Worm (Caenorhabditis elegans): Measurements from ENCODE around the gene Y67H2A.7.
A peak's percentile ranks its signal among the peaks of the same experiment; 100 is the strongest.

The Y67H2A.7 gene

DNA sequence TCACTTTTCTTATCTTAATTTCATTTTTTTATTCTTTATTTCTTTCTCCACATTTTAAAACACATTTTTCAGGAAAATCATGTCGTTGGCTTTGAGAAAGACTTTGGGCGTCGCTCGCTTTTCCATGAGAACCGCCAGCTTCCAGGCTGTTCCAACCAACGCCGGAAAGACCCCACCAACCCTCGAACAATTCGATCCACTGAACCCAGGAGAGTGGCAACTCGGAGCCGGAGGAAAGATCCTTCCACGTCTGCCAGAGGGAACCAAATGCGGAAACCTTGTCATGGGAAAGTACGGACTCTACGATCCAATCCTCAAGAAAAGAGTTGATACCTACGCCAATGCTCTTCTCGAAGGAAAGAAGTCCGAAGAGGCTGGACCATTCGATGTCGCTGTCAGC, 3.4 kb upstream of the Y67H2A.7 start, which contains the start of gene kdp-1:
kdp-1 (plus strand) TSS at position 80 of the 400 bp plus-strand sequence.
- peak; percentile 51 for TF ChIP-seq zim-3 (tag; optimal IDR thresholded peaks at IDR 0.05)
- no peak for TF ChIP-seq nhr-120 (GFP tag; IDR thresholded peaks at IDR 0.05)
- TF ChIP-seq mcd-1 (GFP tag; IDR thresholded peaks at IDR 0.05): peak; percentile 62
- peak in 1 of 2 experiments; percentile 42 for TF ChIP-seq rec-8 (tag; optimal IDR thresholded peaks at IDR 0.05)
- TF ChIP-seq akir-1 (GFP tag; optimal IDR thresholded peaks at IDR 0.05): no peak
- 0 out of 2 replicates have a peak, but pooled peaks have one; percentile 26 for TF ChIP-seq Y53G8AR.9 (GFP tag; conservative IDR thresholded peaks at IDR 0.05)
- TF ChIP-seq madf-3 (GFP tag; IDR thresholded peaks at IDR 0.05): 0 out of 2 replicates have a peak, but pooled peaks have one; percentile 72
- 0 out of 2 replicates have a peak, but pooled peaks have one; percentile 16 for TF ChIP-seq aptf-3 (GFP tag; IDR thresholded peaks at IDR 0.05)
- TF ChIP-seq F57A8.1 (GFP tag; optimal IDR thresholded peaks at IDR 0.05): no peak
- TF ChIP-seq repo-1 (tag; optimal IDR thresholded peaks at IDR 0.05): peak; percentile 62
- no peak for TF ChIP-seq snpc-4 (GFP tag; optimal IDR thresholded peaks at IDR 0.05)
- TF ChIP-seq snpc-4 (tag; optimal IDR thresholded peaks at IDR 0.05): peak in 1 of 4 experiments; percentile 45
- TF ChIP-seq nfya-2 (GFP tag; IDR thresholded peaks at IDR 0.05): 0 out of 2 replicates have a peak, but pooled peaks have one; percentile 60
- 0 out of 2 replicates have a peak, but pooled peaks have one; percentile 38 for TF ChIP-seq attf-6 (GFP tag; IDR thresholded peaks at IDR 0.05)
- peak; percentile 66; the same call in 1 of the 2 replicates for TF ChIP-seq zfh-2 (GFP tag; conservative IDR thresholded peaks at IDR 0.05)
- peak; percentile 2 for TF ChIP-seq F52B5.7 (tag; optimal IDR thresholded peaks at IDR 0.05)
- peak; percentile 34 for TF ChIP-seq F49E8.2 (tag; optimal IDR thresholded peaks at IDR 0.05; ENCODE audit: insufficient read depth)
- TF ChIP-seq madf-6 (GFP tag; IDR thresholded peaks at IDR 0.05): peak; percentile 47
- peak; percentile 35 for TF ChIP-seq fkh-3 (tag; optimal IDR thresholded peaks at IDR 0.05)
- 0 out of 2 replicates have a peak, but pooled peaks have one; percentile 53 for TF ChIP-seq ztf-25 (GFP tag; IDR thresholded peaks at IDR 0.05)
- TF ChIP-seq ceh-58 (GFP tag; IDR thresholded peaks at IDR 0.05): no peak
- TF ChIP-seq hsf-1 (GFP tag; IDR thresholded peaks at IDR 0.05): no peak
- TF ChIP-seq nfyb-1 (GFP tag; IDR thresholded peaks at IDR 0.05): 0 out of 2 replicates have a peak, but pooled peaks have one; percentile 31

DNA sequence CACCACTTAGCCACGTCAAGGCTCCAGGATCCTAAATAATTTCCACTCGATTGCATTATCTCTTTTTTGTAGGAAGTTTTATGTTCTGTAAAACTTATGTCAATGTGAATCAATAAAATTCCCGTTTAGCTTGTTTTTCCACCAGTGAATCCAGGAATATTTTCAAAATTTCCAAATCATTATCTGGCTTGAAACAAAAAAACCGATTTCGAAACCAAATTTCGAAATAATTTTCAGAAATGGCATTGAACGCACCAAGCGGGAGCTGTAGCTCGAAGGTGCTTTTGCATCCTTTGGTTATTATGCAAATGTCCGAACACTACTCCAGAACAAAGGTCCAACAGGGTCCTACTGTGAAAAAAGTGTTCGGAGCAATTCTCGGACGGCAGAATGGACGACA, 3.0 kb upstream of the Y67H2A.7 start, which contains the start of gene csn-6:
csn-6 (plus strand) TSS at position 234 of the 400 bp plus-strand sequence.
- TF ChIP-seq snpc-4 (GFP tag; optimal IDR thresholded peaks at IDR 0.05) (no peak), snpc-4 (tag; optimal IDR thresholded peaks at IDR 0.05) (peak in 1 of 4 experiments; percentile 1), tbp1 (GFP tag; optimal IDR thresholded peaks at IDR 0.05) (peak; percentile 13), cebp-1 (GFP tag; IDR thresholded peaks at IDR 0.05) (no peak), cebp-1 (tag; optimal IDR thresholded peaks at IDR 0.05) (peak; percentile 44), ekl-4 (GFP tag; IDR thresholded peaks at IDR 0.05) (no peak), attf-5 (GFP tag; optimal IDR thresholded peaks at IDR 0.05) (no peak), attf-6 (GFP tag; IDR thresholded peaks at IDR 0.05) (peak; percentile 29; the same call in 1 of the 2 replicates), cebp-2 (GFP tag; IDR thresholded peaks at IDR 0.05) (0 out of 2 replicates have a peak, but pooled peaks have one; percentile 32), lir-1 (GFP tag; conservative IDR thresholded peaks at IDR 0.05) (no peak), nhr-27 (tag; optimal IDR thresholded peaks at IDR 0.05) (peak; percentile 9)

DNA sequence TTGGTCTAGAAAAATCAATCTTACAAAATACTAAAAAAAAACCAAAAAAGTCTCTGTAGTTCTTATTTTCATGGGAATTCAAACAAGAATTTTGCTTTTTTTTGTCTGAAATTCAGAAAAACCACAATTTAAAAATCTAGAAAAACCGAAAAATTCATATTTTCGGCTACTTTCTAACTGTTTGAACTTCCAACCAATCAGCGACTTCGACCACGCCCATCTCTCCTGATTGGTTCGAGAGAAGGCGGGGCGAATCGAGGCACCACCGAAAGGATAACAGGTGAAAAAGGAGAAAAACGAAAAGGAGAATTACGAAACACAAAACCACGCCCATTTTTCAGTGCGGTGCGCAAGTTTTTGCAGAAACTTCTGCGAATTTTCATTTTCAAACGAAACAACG, 1.2 kb downstream of the Y67H2A.7 start:
- TF ChIP-seq let-526 (GFP tag; IDR thresholded peaks at IDR 0.05) (no peak), dpff-1 (tag; optimal IDR thresholded peaks at IDR 0.05) (no peak), cebp-1 (GFP tag; IDR thresholded peaks at IDR 0.05) (no peak), cebp-1 (tag; optimal IDR thresholded peaks at IDR 0.05) (no peak), hsf-1 (GFP tag; IDR thresholded peaks at IDR 0.05) (no peak), B0336.3 (GFP tag; IDR thresholded peaks at IDR 0.05) (no peak), lsy-27 (tag; optimal IDR thresholded peaks at IDR 0.05; ENCODE audit: borderline replicate concordance, insufficient read depth) (no peak), let-607 (tag; optimal IDR thresholded peaks at IDR 0.05) (no peak), akir-1 (GFP tag; optimal IDR thresholded peaks at IDR 0.05) (no peak), sea-2 (GFP tag; IDR thresholded peaks at IDR 0.05) (no peak), ceh-100 (GFP tag; IDR thresholded peaks at IDR 0.05) (no peak), nfya-1 (tag; optimal IDR thresholded peaks at IDR 0.05; ENCODE audit: borderline replicate concordance, insufficient read depth) (no peak), lin-40 (tag; optimal IDR thresholded peaks at IDR 0.05) (no peak), ama-1 (optimal IDR thresholded peaks at IDR 0.05) (no peak), ama-1 (GFP tag; optimal IDR thresholded peaks at IDR 0.05) (no peak), Y53F4B.3 (GFP tag; IDR thresholded peaks at IDR 0.05) (no peak), snpc-1.1 (tag; optimal IDR thresholded peaks at IDR 0.05; ENCODE audit: insufficient read depth) (no peak), mxl-1 (tag; optimal IDR thresholded peaks at IDR 0.05) (no peak)
